Fruit fly (Drosophila melanogaster) whole organism, embryonic: ENCODE measurements around the gene CG31122.

ENCODE experiments used
- Asciz ChIP-seq: fragments of 200-800 bp; sonication (Bioruptor generic); optimal IDR thresholded peaks from 2 replicates; lab custom pipeline; 2017; ENCODE audit warnings: missing biosample characterization, mild to moderate bottlenecking, missing genetic modification characterization, missing genetic modification reagents
- Blimp-1 ChIP-seq: fragments of 200-800 bp; sonication (Bioruptor generic); optimal IDR thresholded peaks from 3 replicates; lab custom pipeline; 2018; ENCODE audit warnings: missing biosample characterization, missing genetic modification characterization, mild to moderate bottlenecking, moderate library complexity, missing genetic modification reagents
- CG10321 ChIP-seq: fragments of 200-800 bp; sonication (Bioruptor generic); IDR thresholded peaks from 2 replicates; pipeline ENCODE4 v1.3.6; 2022; ENCODE audit warnings: missing biosample characterization, missing genetic modification characterization
- CG10654 ChIP-seq: fragments of 200-800 bp; sonication (Bioruptor generic); optimal IDR thresholded peaks from 2 replicates; lab custom pipeline; 2016; ENCODE audit warnings: missing biosample characterization, missing genetic modification characterization
- CG11695 ChIP-seq: fragments of 200-800 bp; sonication (Bioruptor generic); IDR thresholded peaks from 3 replicates; pipeline ENCODE4 v1.3.6; 2022; ENCODE audit warnings: missing biosample characterization, missing genetic modification characterization
- CG12155 ChIP-seq: fragments of 200-800 bp; sonication (Bioruptor generic); optimal IDR thresholded peaks from 3 replicates; lab custom pipeline; 2016; ENCODE audit warnings: missing biosample characterization, missing genetic modification characterization
- CG15479 ChIP-seq: fragments of 200-800 bp; sonication (Bioruptor generic); optimal IDR thresholded peaks from 3 replicates; lab custom pipeline; 2019; ENCODE audit warnings: missing biosample characterization, mild to moderate bottlenecking, missing genetic modification characterization, moderate library complexity
- CG15514 ChIP-seq: fragments of 200-800 bp; sonication (Bioruptor generic); optimal IDR thresholded peaks from 3 replicates; lab custom pipeline; 2017; ENCODE audit warnings: missing biosample characterization, missing genetic modification characterization, mild to moderate bottlenecking, moderate library complexity, missing genetic modification reagents
- CG17186 ChIP-seq: fragments of 200-800 bp; sonication (Bioruptor generic); optimal IDR thresholded peaks from 3 replicates; lab custom pipeline; 2017; ENCODE audit warnings: missing biosample characterization, missing genetic modification reagents, missing genetic modification characterization
- CG18599 ChIP-seq: fragments of 200-800 bp; sonication (Bioruptor generic); optimal IDR thresholded peaks from 3 replicates; lab custom pipeline; 2017; ENCODE audit warnings: missing biosample characterization, missing genetic modification characterization, mild to moderate bottlenecking, moderate library complexity, missing genetic modification reagents
- CG18764 ChIP-seq: fragments of 200-800 bp; sonication (Bioruptor generic); optimal IDR thresholded peaks from 3 replicates; lab custom pipeline; 2016; ENCODE audit warnings: missing biosample characterization, missing genetic modification characterization
- CG2712 ChIP-seq: fragments of 200-800 bp; optimal IDR thresholded peaks from 3 replicates; lab custom pipeline; 2019; ENCODE audit warnings: missing biosample characterization, mild to moderate bottlenecking, missing genetic modification characterization, moderate library complexity
- CG30403 ChIP-seq: fragments of 200-800 bp; sonication (Bioruptor generic); optimal IDR thresholded peaks from 3 replicates; lab custom pipeline; 2016; ENCODE audit warnings: missing biosample characterization, missing genetic modification characterization
- CG4282 ChIP-seq: fragments of 200-800 bp; sonication (Bioruptor generic); optimal IDR thresholded peaks from 2 replicates; lab custom pipeline; 2016; ENCODE audit warnings: missing biosample characterization, missing genetic modification characterization
- CG5180 ChIP-seq: fragments of 200-800 bp; sonication (Bioruptor generic); optimal IDR thresholded peaks from 3 replicates; lab custom pipeline; 2017; ENCODE audit warnings: missing biosample characterization, missing genetic modification characterization, mild to moderate bottlenecking, moderate library complexity, missing genetic modification reagents
- CG6813 ChIP-seq: fragments of 200-800 bp; sonication (Bioruptor generic); optimal IDR thresholded peaks from 2 replicates; lab custom pipeline; 2017; ENCODE audit warnings: missing biosample characterization, missing genetic modification characterization, mild to moderate bottlenecking, moderate library complexity, missing genetic modification reagents
- CG7357 ChIP-seq: fragments of 200-800 bp; sonication (Bioruptor generic); IDR thresholded peaks from 3 replicates; pipeline ENCODE4 v1.3.6; 2022; ENCODE audit warnings: missing biosample characterization, missing genetic modification characterization
- CG7372 ChIP-seq: fragments of 200-800 bp; sonication (Bioruptor generic); IDR thresholded peaks from 2 replicates; pipeline ENCODE4 v1.3.6; 2022; ENCODE audit warnings: missing biosample characterization, missing genetic modification characterization
- CG7556 ChIP-seq: fragments of 200-800 bp; sonication (Bioruptor generic); optimal IDR thresholded peaks from 2 replicates; lab custom pipeline; 2017; ENCODE audit warnings: missing biosample characterization, mild to moderate bottlenecking, missing genetic modification characterization
- CG7963 ChIP-seq: fragments of 200-800 bp; sonication (Bioruptor generic); IDR thresholded peaks from 3 replicates; pipeline ENCODE4 v1.3.6; 2022; ENCODE audit warnings: missing biosample characterization, missing genetic modification characterization; ENCODE audit not compliant: partially characterized antibody
- CG9817 ChIP-seq: fragments of 200-800 bp; sonication (Bioruptor generic); optimal IDR thresholded peaks from 2 replicates; lab custom pipeline; 2018; ENCODE audit warnings: missing biosample characterization, mild to moderate bottlenecking, missing genetic modification characterization, moderate library complexity
- CG9876 ChIP-seq: fragments of 200-800 bp; sonication (Bioruptor generic); optimal IDR thresholded peaks from 2 replicates; lab custom pipeline; 2016; ENCODE audit warnings: missing biosample characterization, missing genetic modification characterization
- Chrac-16 ChIP-seq: fragments of 200-800 bp; sonication (Bioruptor generic); optimal IDR thresholded peaks from 3 replicates; lab custom pipeline; 2016; ENCODE audit warnings: missing biosample characterization, missing genetic modification characterization
- H15 ChIP-seq: fragments of 200-800 bp; sonication (Bioruptor generic); IDR thresholded peaks from 3 replicates; pipeline ENCODE4 v1.3.6; 2022; ENCODE audit warnings: missing biosample characterization, missing genetic modification characterization
- Hmr ChIP-seq: fragments of 200-800 bp; sonication (Bioruptor generic); optimal IDR thresholded peaks from 3 replicates; lab custom pipeline; 2017; ENCODE audit warnings: mild to moderate bottlenecking, missing biosample characterization, missing genetic modification reagents, missing genetic modification characterization
- Hr51 ChIP-seq, 2 experiments: fragments of 200-800 bp; sonication (Bioruptor generic); optimal IDR thresholded peaks; 2 replicates in 1 of 2; 3 replicates in 1 of 2; lab custom pipeline; 2016 to 2018; ENCODE audit warnings: missing biosample characterization in 2 of 2, missing genetic modification characterization in 2 of 2, mild to moderate bottlenecking in 1 of 2, moderate library complexity in 1 of 2
- Oli ChIP-seq: fragments of 200-800 bp; sonication (Bioruptor generic); optimal IDR thresholded peaks from 2 replicates; lab custom pipeline; 2018; ENCODE audit warnings: missing biosample characterization, mild to moderate bottlenecking, missing genetic modification characterization, moderate library complexity
- Rfx ChIP-seq: fragments of 200-800 bp; sonication (Bioruptor generic); IDR thresholded peaks from 2 replicates; pipeline ENCODE4 v1.3.6; 2022; ENCODE audit warnings: missing biosample characterization, missing genetic modification characterization
- Sox100B ChIP-seq: fragments of 200-800 bp; sonication (Bioruptor generic); optimal IDR thresholded peaks from 3 replicates; lab custom pipeline; 2018; ENCODE audit warnings: missing biosample characterization, mild to moderate bottlenecking, missing genetic modification characterization
- Sry-δ ChIP-seq: fragments of 200-800 bp; sonication (Bioruptor generic); optimal IDR thresholded peaks from 2 replicates; lab custom pipeline; 2016; ENCODE audit warnings: missing biosample characterization, missing genetic modification characterization
- Usf ChIP-seq: fragments of 200-800 bp; sonication (Bioruptor generic); optimal IDR thresholded peaks from 2 replicates; lab custom pipeline; 2017; ENCODE audit warnings: missing genotype, missing biosample characterization, missing genetic modification characterization
- Xrp1 ChIP-seq: fragments of 200-800 bp; sonication (Bioruptor generic); IDR thresholded peaks from 2 replicates; pipeline ENCODE4 v1.3.6; 2022; ENCODE audit warnings: missing biosample characterization, missing genetic modification characterization
- cg ChIP-seq: fragments of 200-800 bp; sonication (Bioruptor generic); optimal IDR thresholded peaks from 3 replicates; lab custom pipeline; 2019; ENCODE audit warnings: missing biosample characterization, mild to moderate bottlenecking, missing genetic modification characterization, moderate library complexity
- chn ChIP-seq: fragments of 200-800 bp; sonication (Bioruptor generic); optimal IDR thresholded peaks from 2 replicates; lab custom pipeline; 2016; ENCODE audit warnings: missing biosample characterization, missing genetic modification characterization
- emc ChIP-seq: fragments of 200-800 bp; sonication (Bioruptor generic); optimal IDR thresholded peaks from 2 replicates; lab custom pipeline; 2016; ENCODE audit warnings: missing biosample characterization, missing genetic modification characterization
- esg ChIP-seq: fragments of 200-800 bp; sonication (Bioruptor generic); conservative IDR thresholded peaks from 2 replicates; pipeline ENCODE4 v1.3.6; 2022; ENCODE audit warnings: missing biosample characterization, missing genetic modification characterization
- eyg ChIP-seq: fragments of 200-800 bp; sonication (Bioruptor generic); optimal IDR thresholded peaks from 3 replicates; lab custom pipeline; 2016; ENCODE audit warnings: missing biosample characterization, missing genetic modification characterization
- gsb ChIP-seq: fragments of 200-800 bp; sonication (Bioruptor generic); IDR thresholded peaks from 2 replicates; pipeline ENCODE4 v1.3.6; 2022; ENCODE audit warnings: missing biosample characterization, missing genetic modification characterization
- gt ChIP-seq: fragments of 200-800 bp; sonication (Bioruptor generic); IDR thresholded peaks from 2 replicates; pipeline ENCODE4 v1.3.6; 2022; ENCODE audit warnings: missing biosample characterization, missing genetic modification characterization
- hb ChIP-seq: fragments of 200-800 bp; sonication (Bioruptor generic); IDR thresholded peaks from 3 replicates; pipeline ENCODE4 v1.3.6; 2022; ENCODE audit warnings: missing biosample characterization, missing genetic modification characterization; ENCODE audit not compliant: partially characterized antibody
- knrl ChIP-seq: fragments of 200-800 bp; sonication (Bioruptor generic); IDR thresholded peaks from 3 replicates; pipeline ENCODE4 v1.3.6; 2022; ENCODE audit warnings: missing biosample characterization, missing genetic modification characterization; ENCODE audit not compliant: partially characterized antibody
- mam ChIP-seq: fragments of 200-800 bp; sonication (Bioruptor generic); optimal IDR thresholded peaks from 3 replicates; lab custom pipeline; 2016; ENCODE audit warnings: missing biosample characterization, missing genetic modification characterization
- nau ChIP-seq: fragments of 200-800 bp; sonication (Bioruptor generic); optimal IDR thresholded peaks from 3 replicates; lab custom pipeline; 2017; ENCODE audit warnings: missing biosample characterization, mild to moderate bottlenecking, missing genetic modification characterization, missing genetic modification reagents
- ro ChIP-seq: fragments of 200-800 bp; sonication (Bioruptor generic); IDR thresholded peaks from 2 replicates; pipeline ENCODE4 v1.3.6; 2022; ENCODE audit warnings: missing biosample characterization, missing genetic modification characterization
- sens-2 ChIP-seq: fragments of 200-800 bp; sonication (Bioruptor generic); IDR thresholded peaks from 2 replicates; pipeline ENCODE4 v1.3.6; 2022; ENCODE audit warnings: missing biosample characterization, missing genetic modification characterization
- vnd ChIP-seq: fragments of 200-800 bp; sonication (Bioruptor generic); IDR thresholded peaks from 3 replicates; pipeline ENCODE4 v1.3.6; 2022; ENCODE audit warnings: missing biosample characterization, missing genetic modification characterization; ENCODE audit not compliant: partially characterized antibody

Gene CG31122

DNA sequence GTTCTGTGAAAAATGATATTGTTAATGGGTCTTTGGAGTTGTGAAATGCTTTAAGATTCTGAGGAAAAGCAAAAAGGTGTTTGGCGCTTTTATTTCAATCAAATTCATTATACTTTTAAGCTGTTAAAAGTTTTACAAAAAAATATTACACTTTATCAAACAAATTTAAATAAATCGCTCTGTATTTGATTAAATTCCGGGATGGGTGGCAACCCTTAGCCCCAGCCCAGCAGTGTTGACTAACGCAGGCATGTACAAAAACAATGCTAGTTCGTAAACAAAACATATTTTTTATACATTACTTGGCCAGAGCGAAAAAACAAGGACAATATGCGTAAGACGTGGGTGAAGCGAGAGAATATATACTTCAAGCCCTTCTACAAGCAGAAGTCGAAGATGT lies 8.0 kb downstream of the CG31122 start, which contains the start of gene CG7685 (continued):
- peak; percentile 76 for TF ChIP-seq CG18599 (GFP tag; lab: Kevin White, UChicago)
- peak; percentile 32 for TF ChIP-seq CG10654
- TF ChIP-seq CG18764 (GFP tag; lab: Kevin White, UChicago) = peak; percentile 52
- TF ChIP-seq, all 482 proteins: peak for 295

DNA sequence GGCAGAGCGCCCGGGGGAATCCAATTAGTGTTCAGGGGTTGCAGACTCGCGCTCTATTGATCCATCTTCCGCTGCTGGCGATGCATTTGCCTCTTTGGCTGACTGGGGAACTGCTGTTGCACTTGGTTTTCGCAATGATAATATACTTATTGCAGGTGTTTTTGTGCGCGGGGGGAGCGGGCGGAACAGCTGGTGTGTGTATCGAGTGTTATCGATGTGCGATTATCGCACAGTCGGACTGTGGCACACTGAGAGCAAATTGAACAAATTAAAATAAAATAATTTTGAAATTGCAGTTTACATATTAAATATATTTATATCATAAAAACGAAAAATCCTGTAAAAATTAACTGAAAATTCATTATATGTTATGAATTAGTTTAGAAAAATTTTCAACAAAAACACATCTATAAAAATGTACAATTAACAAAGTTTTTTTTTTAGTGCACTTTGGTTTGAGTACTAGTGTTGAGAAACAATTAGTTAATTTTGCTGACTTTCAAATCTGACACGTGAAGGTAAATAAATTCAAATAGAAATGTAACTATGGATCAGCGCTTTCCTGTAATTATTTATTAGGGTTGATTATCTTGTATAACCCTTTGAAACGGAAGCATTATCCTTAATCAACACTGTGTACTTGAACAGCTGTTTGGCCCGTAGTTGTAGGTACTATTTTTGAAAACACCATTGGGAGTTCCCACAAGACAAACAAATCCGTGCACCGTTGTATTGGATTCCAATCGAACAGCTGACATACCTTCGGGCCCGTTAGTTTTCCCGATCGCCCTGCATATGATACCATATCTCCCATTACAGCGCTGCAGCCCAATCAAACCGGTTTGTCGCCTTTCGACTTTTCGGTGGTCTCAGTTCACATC lies 9.9 kb downstream of the CG31122 start, which contains the start of the genes Wdr37 and koko:
Gene Wdr37 (minus strand): TSS at position 168 of the 881 bp plus-strand sequence.
Gene koko (plus strand): TSS at position 478 of the 881 bp plus-strand sequence.
- peak; percentile 35; the same call in 1 of the 3 replicates for TF ChIP-seq CG7963 (GFP tag; lab: Robert Waterston, UW)
- peak; percentile 93 for TF ChIP-seq Asciz
- TF ChIP-seq cg (GFP tag; lab: Kevin White, UChicago) = no peak
- peak; percentile 80 to 98 for TF ChIP-seq Hr51 (GFP tag; optimal IDR thresholded peaks at IDR 0.05; lab: Kevin White, UChicago)
- TF ChIP-seq CG9817 (tag; lab: Kevin White, UChicago) = peak; percentile 96
- peak; percentile 97 for TF ChIP-seq CG7556 (GFP tag; lab: Kevin White, UChicago)
- TF ChIP-seq CG10321 (GFP tag; lab: Robert Waterston, UW) = peak; percentile 84
- peak; percentile 97 for TF ChIP-seq Oli (tag; lab: Kevin White, UChicago)
- TF ChIP-seq knrl (GFP tag; lab: Robert Waterston, UW) = peak; percentile 51
- peak; percentile 99 for TF ChIP-seq CG2712 (tag; lab: Kevin White, UChicago)
- TF ChIP-seq CG15514 = peak; percentile 88
- TF ChIP-seq Hmr (GFP tag; lab: Kevin White, UChicago) = peak; percentile 96
- peak; percentile 93 for TF ChIP-seq CG7357 (GFP tag; lab: Robert Waterston, UW)
- peak; percentile 97 for TF ChIP-seq ro (GFP tag; lab: Robert Waterston, UW)
- TF ChIP-seq mam = peak; percentile 83
- peak; percentile 97 for TF ChIP-seq Chrac-16
- TF ChIP-seq Sox100B (GFP tag; lab: Kevin White, UChicago) = peak; percentile 98
- TF ChIP-seq eyg (GFP tag; lab: Kevin White, UChicago) = peak; percentile 58
- TF ChIP-seq gsb (GFP tag; lab: Robert Waterston, UW) = peak; percentile 92
- peak; percentile 52 for TF ChIP-seq CG5180 (GFP tag; lab: Kevin White, UChicago)
- peak; percentile 67 for TF ChIP-seq chn
- TF ChIP-seq Sry-δ (GFP tag; lab: Kevin White, UChicago) = peak; percentile 51
- TF ChIP-seq esg (GFP tag; lab: Robert Waterston, UW) = peak; percentile 97
- peak; percentile 94 for TF ChIP-seq Blimp-1 (GFP tag; lab: Kevin White, UChicago)
- peak; percentile 63 for TF ChIP-seq CG15479 (GFP tag; lab: Kevin White, UChicago)
- peak; percentile 98 for TF ChIP-seq CG30403 (GFP tag; lab: Kevin White, UChicago)
- peak; percentile 93 for TF ChIP-seq gt (GFP tag; lab: Robert Waterston, UW)
- TF ChIP-seq vnd (GFP tag; lab: Robert Waterston, UW) = no peak; the same call in 1 of the 3 replicates
- TF ChIP-seq CG9876 (GFP tag; lab: Kevin White, UChicago) = peak; percentile 42
- TF ChIP-seq Rfx (GFP tag; lab: Robert Waterston, UW) = peak; percentile 97
- peak; percentile 83 for TF ChIP-seq nau
- TF ChIP-seq H15 (GFP tag; lab: Robert Waterston, UW) = peak; percentile 94
- TF ChIP-seq sens-2 (GFP tag; lab: Robert Waterston, UW) = peak; percentile 78
- peak; percentile 88 for TF ChIP-seq CG6813 (GFP tag; lab: Kevin White, UChicago)
- peak; percentile 78 for TF ChIP-seq CG17186 (GFP tag; lab: Kevin White, UChicago)
- TF ChIP-seq CG12155 (GFP tag; lab: Kevin White, UChicago) = peak; percentile 95
- peak; percentile 36 for TF ChIP-seq emc (GFP tag; lab: Kevin White, UChicago)
- peak; percentile 92 for TF ChIP-seq Usf (GFP tag; lab: Kevin White, UChicago)
- TF ChIP-seq Xrp1 = peak; percentile 99
- TF ChIP-seq hb (GFP tag; lab: Robert Waterston, UW) = no peak
- TF ChIP-seq CG4282 = no peak
- peak; percentile 99 for TF ChIP-seq CG11695 (GFP tag; lab: Robert Waterston, UW)
- TF ChIP-seq CG7372 (GFP tag; lab: Robert Waterston, UW) = peak; percentile 98
